Worm (Caenorhabditis elegans) whole organism, L3 larva: ENCODE measurements around the gene C06E8.5.

Experiments used
- jun-1 ChIP-seq: fragments of 150-350 bp; optimal IDR thresholded peaks from 2 replicates; lab custom pipeline; 2014; ENCODE audit warnings: missing biosample characterization, missing genetic modification reagents, missing genetic modification characterization
- nhr-76 ChIP-seq: fragments of 150-350 bp; sonication (generic microtip); optimal IDR thresholded peaks from 5 replicates; lab custom pipeline; 2014; ENCODE audit warnings: missing biosample characterization, missing genetic modification characterization

ce11 chrIII:6992496-6992895 lies 12.8 kb downstream of the C06E8.5 start:
- TF ChIP-seq jun-1 (tag; lab: Kevin White, UChicago) = no peak
- no peak for TF ChIP-seq nhr-76 (tag; lab: Kevin White, UChicago)
